ENCODE assay signal across 1 fruit fly cellular context in the genomic region with DNA sequence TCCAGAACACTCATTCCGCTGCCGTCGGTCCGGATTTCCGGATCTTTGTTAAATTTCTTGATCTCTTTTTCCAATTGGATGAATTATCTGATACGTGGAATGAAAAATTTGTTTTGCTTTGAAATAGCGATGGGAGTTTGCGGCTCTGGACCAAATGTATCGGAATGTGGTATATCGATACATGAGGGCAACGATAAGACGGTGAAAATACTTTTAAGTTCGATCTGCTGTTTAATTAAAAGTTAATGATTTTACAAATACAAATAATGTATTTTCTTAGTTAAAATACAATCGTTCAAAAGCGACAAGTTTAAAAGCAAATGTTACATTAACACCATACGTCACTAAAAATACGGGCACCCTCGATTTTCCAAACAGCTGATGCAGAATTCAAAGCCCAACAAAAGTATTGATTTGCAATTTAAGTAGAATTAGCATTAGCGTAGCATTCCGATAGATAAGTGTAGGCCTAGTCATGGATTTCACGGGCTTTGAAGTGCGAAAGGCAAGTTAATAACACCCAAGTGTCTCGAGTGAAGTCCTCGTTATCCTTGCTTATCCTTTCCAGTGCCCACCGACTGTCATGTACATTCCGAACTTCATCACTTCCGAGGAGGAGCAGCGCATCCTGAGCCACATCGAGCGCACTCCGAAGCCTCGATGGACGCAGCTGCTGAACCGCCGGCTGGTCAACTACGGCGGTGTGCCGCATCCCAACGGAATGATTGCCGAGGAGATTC.
A peak's percentile ranks its signal among the peaks of the same experiment; 100 is the strongest.
TF ChIP-seq lines count a peak whose summit lies in the region.

Gene Cog4 (minus strand): TSS at position 139 of the 740 bp plus-strand sequence.
Gene CG6144 (plus strand): TSS at position 211 of the 740 bp plus-strand sequence.

TF ChIP-seq in whole organism, embryonic, 481 proteins besides CTCF, POLR2A, EP300 and RAD21 (continued from another document):
- no peak for TF ChIP-seq Camta (GFP tag; optimal IDR thresholded peaks at IDR 0.05; lab: Kevin White, UChicago)
- no peak for TF ChIP-seq CG9727 (GFP tag; optimal IDR thresholded peaks at IDR 0.05; lab: Kevin White, UChicago)
- no peak for TF ChIP-seq Optix (GFP tag; IDR thresholded peaks at IDR 0.05; lab: Robert Waterston, UW)
- no peak for TF ChIP-seq wek (GFP tag; optimal IDR thresholded peaks at IDR 0.05; lab: Kevin White, UChicago)
- no peak for TF ChIP-seq CG4820 (GFP tag; optimal IDR thresholded peaks at IDR 0.05; lab: Kevin White, UChicago)
- peak; percentile 79 for TF ChIP-seq CG2116 (GFP tag; optimal IDR thresholded peaks at IDR 0.05; lab: Kevin White, UChicago)
- TF ChIP-seq Deaf1 (tag; optimal IDR thresholded peaks at IDR 0.05; lab: Kevin White, UChicago) = no peak
- no peak for TF ChIP-seq Spps (tag; optimal IDR thresholded peaks at IDR 0.05; lab: Kevin White, UChicago)
- TF ChIP-seq CG5953 (GFP tag; IDR thresholded peaks at IDR 0.05; lab: Robert Waterston, UW) = no peak
- TF ChIP-seq gcm2 (GFP tag; optimal IDR thresholded peaks at IDR 0.05; lab: Kevin White, UChicago) = no peak
- TF ChIP-seq Ets65A (GFP tag; lab: Kevin White, UChicago) = no peak
- peak; percentile 45 for TF ChIP-seq Dp (GFP tag; optimal IDR thresholded peaks at IDR 0.05; lab: Kevin White, UChicago)
- TF ChIP-seq CG13123 (GFP tag; optimal IDR thresholded peaks at IDR 0.05; lab: Kevin White, UChicago) = no peak
- no peak for TF ChIP-seq CG4404 (GFP tag; IDR thresholded peaks at IDR 0.05; lab: Robert Waterston, UW)
- TF ChIP-seq her (GFP tag; optimal IDR thresholded peaks at IDR 0.05; lab: Kevin White, UChicago) = no peak
- peak; percentile 63 for TF ChIP-seq CG2129 (GFP tag; IDR thresholded peaks at IDR 0.05; lab: Robert Waterston, UW; ENCODE audit: partially characterized antibody)
- TF ChIP-seq odd (GFP tag; optimal IDR thresholded peaks at IDR 0.05; lab: Kevin White, UChicago) = no peak
- TF ChIP-seq Trl (optimal IDR thresholded peaks at IDR 0.05; lab: Kevin White, UChicago) = no peak
- peak; percentile 62 for TF ChIP-seq Trl (GFP tag; optimal IDR thresholded peaks at IDR 0.05; lab: Kevin White, UChicago)
- no peak for TF ChIP-seq Meics (GFP tag; optimal IDR thresholded peaks at IDR 0.05; lab: Kevin White, UChicago)
- TF ChIP-seq tin (GFP tag; optimal IDR thresholded peaks at IDR 0.05; lab: Kevin White, UChicago) = peak; percentile 2
- no peak for TF ChIP-seq gsb (GFP tag; IDR thresholded peaks at IDR 0.05; lab: Robert Waterston, UW)
- no peak for TF ChIP-seq da (GFP tag; optimal IDR thresholded peaks at IDR 0.05; lab: Kevin White, UChicago)
- no peak for TF ChIP-seq ab (GFP tag; optimal IDR thresholded peaks at IDR 0.05; lab: Kevin White, UChicago)
- TF ChIP-seq salm (tag; optimal IDR thresholded peaks at IDR 0.05; lab: Kevin White, UChicago) = no peak
- TF ChIP-seq E2f1 (GFP tag; IDR thresholded peaks at IDR 0.05; lab: Robert Waterston, UW) = no peak
- TF ChIP-seq Blimp-1 (GFP tag; optimal IDR thresholded peaks at IDR 0.05; lab: Kevin White, UChicago) = no peak
- peak; percentile 91 for TF ChIP-seq Dll (GFP tag; IDR thresholded peaks at IDR 0.05; lab: Robert Waterston, UW; ENCODE audit: partially characterized antibody)
- TF ChIP-seq pros (GFP tag; optimal IDR thresholded peaks at IDR 0.05; lab: Kevin White, UChicago) = no peak
- no peak for TF ChIP-seq CG8388 (GFP tag; optimal IDR thresholded peaks at IDR 0.05; lab: Kevin White, UChicago)
- TF ChIP-seq CG12769 (tag; optimal IDR thresholded peaks at IDR 0.05; lab: Kevin White, UChicago) = no peak
- no peak for TF ChIP-seq slou (GFP tag; optimal IDR thresholded peaks at IDR 0.05; lab: Kevin White, UChicago)
- peak; percentile 76 for TF ChIP-seq sens (GFP tag; lab: Kevin White, UChicago)
- peak; percentile 61 for TF ChIP-seq CG9797 (GFP tag; optimal IDR thresholded peaks at IDR 0.05; lab: Kevin White, UChicago)
- no peak for TF ChIP-seq CG31388 (GFP tag; optimal IDR thresholded peaks at IDR 0.05; lab: Kevin White, UChicago)
- TF ChIP-seq HLH3B (GFP tag; IDR thresholded peaks at IDR 0.05; lab: Robert Waterston, UW) = no peak
- TF ChIP-seq CG17361 (GFP tag; IDR thresholded peaks at IDR 0.05; lab: Robert Waterston, UW) = no peak
- no peak for TF ChIP-seq gro (GFP tag; optimal IDR thresholded peaks at IDR 0.05; lab: Kevin White, UChicago)
- TF ChIP-seq pfk (GFP tag; optimal IDR thresholded peaks at IDR 0.05; lab: Kevin White, UChicago) = no peak
- TF ChIP-seq CG12391 (tag; optimal IDR thresholded peaks at IDR 0.05; lab: Kevin White, UChicago) = peak; percentile 54
- TF ChIP-seq fd3F (GFP tag; optimal IDR thresholded peaks at IDR 0.05; lab: Kevin White, UChicago) = no peak
- TF ChIP-seq twi (tag; optimal IDR thresholded peaks at IDR 0.05; lab: Kevin White, UChicago) = no peak
- peak; percentile 65 for TF ChIP-seq CG30020 (tag; optimal IDR thresholded peaks at IDR 0.05; lab: Kevin White, UChicago)
- peak; percentile 21; the same call in 1 of the 2 replicates for TF ChIP-seq sisA (GFP tag; IDR thresholded peaks at IDR 0.05; lab: Robert Waterston, UW)
- peak in 1 of 2 experiments; percentile 86 for TF ChIP-seq insv (GFP tag; optimal IDR thresholded peaks at IDR 0.05; lab: Kevin White, UChicago)
- TF ChIP-seq CG5180 (GFP tag; optimal IDR thresholded peaks at IDR 0.05; lab: Kevin White, UChicago) = no peak
- TF ChIP-seq Gsc (GFP tag; IDR thresholded peaks at IDR 0.05; lab: Robert Waterston, UW) = no peak
- TF ChIP-seq ase (GFP tag; IDR thresholded peaks at IDR 0.05; lab: Robert Waterston, UW) = no peak
- TF ChIP-seq CG4282 (GFP tag; optimal IDR thresholded peaks at IDR 0.05; lab: Kevin White, UChicago) = no peak
- TF ChIP-seq CG30403 (GFP tag; optimal IDR thresholded peaks at IDR 0.05; lab: Kevin White, UChicago) = peak; percentile 44
- TF ChIP-seq Sry-β (GFP tag; optimal IDR thresholded peaks at IDR 0.05; lab: Kevin White, UChicago) = no peak
- TF ChIP-seq CG9609 (GFP tag; optimal IDR thresholded peaks at IDR 0.05; lab: Kevin White, UChicago) = no peak
- no peak for TF ChIP-seq CG17186 (GFP tag; optimal IDR thresholded peaks at IDR 0.05; lab: Kevin White, UChicago)
- no peak for TF ChIP-seq CG10209 (GFP tag; optimal IDR thresholded peaks at IDR 0.05; lab: Kevin White, UChicago)
- TF ChIP-seq wor (GFP tag; IDR thresholded peaks at IDR 0.05; lab: Robert Waterston, UW) = no peak
- no peak for TF ChIP-seq CG17359 (tag; optimal IDR thresholded peaks at IDR 0.05; lab: Kevin White, UChicago)
- TF ChIP-seq Nf-YC (tag; optimal IDR thresholded peaks at IDR 0.05; lab: Kevin White, UChicago) = no peak
- peak; percentile 75 for TF ChIP-seq bbx (GFP tag; IDR thresholded peaks at IDR 0.05; lab: Robert Waterston, UW; ENCODE audit: partially characterized antibody)
- TF ChIP-seq CG10274 (GFP tag; optimal IDR thresholded peaks at IDR 0.05; lab: Kevin White, UChicago) = no peak
- TF ChIP-seq Adf1 (GFP tag; IDR thresholded peaks at IDR 0.05; lab: Robert Waterston, UW) = no peak
- no peak for TF ChIP-seq emc (GFP tag; optimal IDR thresholded peaks at IDR 0.05; lab: Kevin White, UChicago)
- no peak for TF ChIP-seq CG11504 (tag; optimal IDR thresholded peaks at IDR 0.05; lab: Kevin White, UChicago)
- TF ChIP-seq NC2α (GFP tag; optimal IDR thresholded peaks at IDR 0.05; lab: Kevin White, UChicago) = no peak
- no peak for TF ChIP-seq HLHmδ (GFP tag; optimal IDR thresholded peaks at IDR 0.05; lab: Kevin White, UChicago)
- no peak for TF ChIP-seq en (GFP tag; optimal IDR thresholded peaks at IDR 0.05; lab: Kevin White, UChicago)
- TF ChIP-seq sima (GFP tag; optimal IDR thresholded peaks at IDR 0.05; lab: Kevin White, UChicago) = no peak
- no peak for TF ChIP-seq Doc2 (GFP tag; IDR thresholded peaks at IDR 0.05; lab: Robert Waterston, UW)
- no peak for TF ChIP-seq CG33213 (GFP tag; optimal IDR thresholded peaks at IDR 0.05; lab: Kevin White, UChicago)
- no peak for TF ChIP-seq CG9215 (GFP tag; IDR thresholded peaks at IDR 0.05; lab: Robert Waterston, UW)
- TF ChIP-seq nom (GFP tag; optimal IDR thresholded peaks at IDR 0.05; lab: Kevin White, UChicago) = no peak
- TF ChIP-seq cad (GFP tag; optimal IDR thresholded peaks at IDR 0.05; lab: Kevin White, UChicago) = no peak
- no peak for TF ChIP-seq pan (optimal IDR thresholded peaks at IDR 0.05; lab: Kevin White, UChicago)
- TF ChIP-seq pan (GFP tag; optimal IDR thresholded peaks at IDR 0.05 in 1 of 2, IDR thresholded peaks at IDR 0.05 in 1 of 2) = peak in 1 of 2 experiments; percentile 34
- TF ChIP-seq gce (GFP tag; IDR thresholded peaks at IDR 0.05; lab: Robert Waterston, UW) = no peak
- no peak for TF ChIP-seq H2.0 (GFP tag; IDR thresholded peaks at IDR 0.05; lab: Robert Waterston, UW)
- peak; percentile 43; the same call in 1 of the 2 replicates for TF ChIP-seq Ada2b (GFP tag; IDR thresholded peaks at IDR 0.05; lab: Robert Waterston, UW)
- no peak for TF ChIP-seq NC2β (GFP tag; optimal IDR thresholded peaks at IDR 0.05; lab: Kevin White, UChicago)
- no peak for TF ChIP-seq fd64A (GFP tag; optimal IDR thresholded peaks at IDR 0.05; lab: Kevin White, UChicago)
- TF ChIP-seq Oli (tag; optimal IDR thresholded peaks at IDR 0.05; lab: Kevin White, UChicago) = no peak
- TF ChIP-seq MTF-1 (GFP tag; optimal IDR thresholded peaks at IDR 0.05; lab: Kevin White, UChicago; ENCODE audit: borderline replicate concordance) = no peak
- TF ChIP-seq nerfin-1 (tag; optimal IDR thresholded peaks at IDR 0.05; lab: Kevin White, UChicago) = peak; percentile 99
- peak; percentile 19; the same call in 1 of the 2 replicates for TF ChIP-seq CG14441 (GFP tag; IDR thresholded peaks at IDR 0.05; lab: Robert Waterston, UW)
- no peak for TF ChIP-seq TFAM (GFP tag; optimal IDR thresholded peaks at IDR 0.05; lab: Kevin White, UChicago)
- peak; percentile 60 for TF ChIP-seq lilli (GFP tag; optimal IDR thresholded peaks at IDR 0.05; lab: Kevin White, UChicago)
- TF ChIP-seq CG2889 (GFP tag; IDR thresholded peaks at IDR 0.05; lab: Robert Waterston, UW) = no peak
- TF ChIP-seq CG12659 (GFP tag; optimal IDR thresholded peaks at IDR 0.05; lab: Kevin White, UChicago) = peak; percentile 44
- no peak for TF ChIP-seq bsh (GFP tag; optimal IDR thresholded peaks at IDR 0.05; lab: Kevin White, UChicago)
- TF ChIP-seq Stat92E (GFP tag; optimal IDR thresholded peaks at IDR 0.05; lab: Kevin White, UChicago) = no peak
- no peak for TF ChIP-seq disco-r (GFP tag; optimal IDR thresholded peaks at IDR 0.05; lab: Kevin White, UChicago)
- TF ChIP-seq cato (GFP tag; optimal IDR thresholded peaks at IDR 0.05; lab: Kevin White, UChicago; ENCODE audit: borderline replicate concordance) = no peak
